Worm (Caenorhabditis elegans) whole organism, L4/young adult: ENCODE results near the gene daf-38.

ENCODE experiments used
- dao-5 ChIP-seq: sonication (generic microtip); optimal IDR thresholded peaks from 2 replicates; lab custom pipeline; 2016; ENCODE audit warnings: missing genotype, missing genetic modification characterization, moderate library complexity, missing compliant biosample characterization
- him-1 ChIP-seq: sonication (generic microtip); optimal IDR thresholded peaks from 2 replicates; lab custom pipeline; 2016; ENCODE audit warnings: missing genotype, missing genetic modification reagents, missing genetic modification characterization, missing compliant biosample characterization

- TF ChIP-seq dao-5 (tag; lab: Kevin White, UChicago) (no peak), him-1 (tag; lab: Kevin White, UChicago) (no peak)
Observed at ce11 chrIV:15861499-15861898, 41.6 kb downstream of the daf-38 start.
